Fruit fly (Drosophila melanogaster): ENCODE measurements around the gene CG8620.

DNA sequence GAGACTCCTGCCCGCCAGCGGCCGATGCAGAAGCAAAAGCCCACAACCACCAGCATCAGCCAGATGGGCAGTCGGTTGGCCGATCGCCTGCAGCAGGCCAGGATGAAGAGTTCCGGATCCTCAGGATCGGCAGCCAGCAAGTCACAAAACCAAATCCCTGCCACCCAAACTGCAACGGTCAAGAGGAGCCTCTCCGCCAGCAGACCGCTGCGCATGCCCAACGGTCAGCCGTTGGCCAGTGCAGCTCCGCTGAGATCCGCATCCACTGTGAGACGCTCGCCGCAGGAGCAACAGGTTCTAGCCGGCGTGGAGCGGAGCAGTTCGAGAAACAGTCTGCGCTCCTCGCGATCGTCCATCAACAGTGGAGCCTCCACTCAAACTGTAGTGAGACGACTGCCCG is 35.8 kb upstream of the CG8620 start:
- TF ChIP-seq GATAd (GFP tag; optimal IDR thresholded peaks at IDR 0.05) = no peak
- no peak for TF ChIP-seq pan (optimal IDR thresholded peaks at IDR 0.05)
- TF ChIP-seq Sp1 (GFP tag; optimal IDR thresholded peaks at IDR 0.05) = no peak
- no peak for TF ChIP-seq psq (GFP tag; optimal IDR thresholded peaks at IDR 0.05)
- TF ChIP-seq CG32264 (GFP tag; optimal IDR thresholded peaks at IDR 0.05) = no peak
- TF ChIP-seq dl (GFP tag; optimal IDR thresholded peaks at IDR 0.05; ENCODE audit: insufficient read depth in 1 of 2, partially characterized antibody in 2 of 2) = no peak
- no peak for TF ChIP-seq fru (GFP tag; optimal IDR thresholded peaks at IDR 0.05)

All from whole organism, wandering third instar larva.